Worm (Caenorhabditis elegans) whole organism, L2 larva: Measurements from ENCODE around the gene C49H3.6.
A peak's percentile ranks its signal among the peaks of the same experiment; 100 is the strongest.

Experiments used
- C34F6.9 ChIP-seq: fragments of 150-350 bp; optimal IDR thresholded peaks from 2 replicates; lab custom pipeline; 2014; ENCODE audit warnings: missing biosample characterization, missing genetic modification characterization
- F13H6.1 ChIP-seq: sonication (generic microtip); optimal IDR thresholded peaks from 2 replicates; lab custom pipeline; 2016; ENCODE audit warnings: missing genetic modification characterization, missing compliant biosample characterization
- R02D3.7 ChIP-seq: fragments of 150-350 bp; optimal IDR thresholded peaks from 2 replicates; lab custom pipeline; 2014; ENCODE audit warnings: missing biosample characterization, missing genetic modification characterization
- Y55F3AM.14 ChIP-seq: fragments of 200-800 bp; sonication (Bioruptor generic); optimal IDR thresholded peaks from 2 replicates; lab custom pipeline; 2018; ENCODE audit warnings: mild to moderate bottlenecking, missing genetic modification characterization, missing compliant biosample characterization
- ZK546.5 ChIP-seq: sonication (generic microtip); optimal IDR thresholded peaks from 2 replicates; lab custom pipeline; 2017; ENCODE audit warnings: missing biosample characterization, missing genetic modification characterization
- alr-1 ChIP-seq: fragments of 150-350 bp; optimal IDR thresholded peaks from 2 replicates; lab custom pipeline; 2014; ENCODE audit warnings: missing biosample characterization, missing genetic modification characterization
- aly-2 ChIP-seq: fragments of 150-350 bp; optimal IDR thresholded peaks from 2 replicates; lab custom pipeline; 2014; ENCODE audit warnings: missing biosample characterization, missing genetic modification characterization
- ama-1 ChIP-seq: fragments of 150-350 bp; optimal IDR thresholded peaks from 2 replicates; lab custom pipeline; 2018; ENCODE audit warnings: inconsistent platforms
- ceh-16 ChIP-seq: fragments of 150-350 bp; optimal IDR thresholded peaks from 2 replicates; lab custom pipeline; 2014; ENCODE audit warnings: missing biosample characterization, missing genetic modification characterization
- crh-2 ChIP-seq: sonication (generic microtip); optimal IDR thresholded peaks from 2 replicates; lab custom pipeline; 2017; ENCODE audit warnings: missing biosample characterization, missing genetic modification characterization
- egl-27 ChIP-seq: sonication (generic microtip); optimal IDR thresholded peaks from 3 replicates; lab custom pipeline; 2017; ENCODE audit warnings: missing biosample characterization, missing genetic modification reagents, missing genetic modification characterization
- lin-13 ChIP-seq: fragments of 150-350 bp; optimal IDR thresholded peaks from 2 replicates; lab custom pipeline; 2014; ENCODE audit warnings: missing biosample characterization, missing genetic modification reagents, missing genetic modification characterization
- lin-39 ChIP-seq: fragments of 150-350 bp; optimal IDR thresholded peaks from 2 replicates; lab custom pipeline; 2014; ENCODE audit warnings: missing biosample characterization, missing genetic modification reagents, missing genetic modification characterization
- lsy-2 ChIP-seq, 2 experiments: fragments of 150-350 bp in 1 of 2; sonication (generic microtip) in 1 of 2; optimal IDR thresholded peaks; 2 replicates each; lab custom pipeline; 2014 to 2017; ENCODE audit warnings: missing biosample characterization in 2 of 2, missing genetic modification characterization in 2 of 2
- mab-5 ChIP-seq: fragments of 150-350 bp; optimal IDR thresholded peaks from 2 replicates; lab custom pipeline; 2014; ENCODE audit warnings: missing biosample characterization, missing genetic modification characterization
- mdl-1 ChIP-seq, 2 experiments: fragments of 150-350 bp in 1 of 2; sonication (generic microtip) in 1 of 2; optimal IDR thresholded peaks; 2 replicates each; lab custom pipeline; 2017; ENCODE audit warnings: missing biosample characterization in 2 of 2, missing genetic modification characterization in 2 of 2
- nhr-129 ChIP-seq: fragments of 150-350 bp; optimal IDR thresholded peaks from 2 replicates; lab custom pipeline; 2014; ENCODE audit warnings: missing biosample characterization, missing genetic modification characterization
- nhr-21 ChIP-seq: fragments of 150-350 bp; optimal IDR thresholded peaks from 2 replicates; lab custom pipeline; 2014; ENCODE audit warnings: missing biosample characterization, missing genetic modification characterization
- nhr-23 ChIP-seq: fragments of 150-350 bp; optimal IDR thresholded peaks from 2 replicates; lab custom pipeline; 2014; ENCODE audit warnings: missing biosample characterization, missing genetic modification reagents, missing genetic modification characterization
- nhr-237 ChIP-seq: fragments of 150-350 bp; optimal IDR thresholded peaks from 2 replicates; lab custom pipeline; 2014; ENCODE audit warnings: missing biosample characterization, missing genetic modification characterization
- nhr-25 ChIP-seq: fragments of 150-350 bp; sonication (generic microtip); optimal IDR thresholded peaks from 3 replicates; lab custom pipeline; 2014; ENCODE audit warnings: missing biosample characterization, missing genetic modification characterization
- nhr-6 ChIP-seq: fragments of 150-350 bp; optimal IDR thresholded peaks from 2 replicates; lab custom pipeline; 2014; ENCODE audit warnings: missing biosample characterization, missing genetic modification characterization
- peb-1 ChIP-seq: fragments of 150-350 bp; optimal IDR thresholded peaks from 2 replicates; lab custom pipeline; 2014; ENCODE audit warnings: missing biosample characterization, missing genetic modification characterization
- sem-4 ChIP-seq: fragments of 150-350 bp; optimal IDR thresholded peaks from 2 replicates; lab custom pipeline; 2014; ENCODE audit warnings: missing biosample characterization, missing genetic modification reagents, missing genetic modification characterization
- skn-1 ChIP-seq: sonication (generic microtip); optimal IDR thresholded peaks from 2 replicates; lab custom pipeline; 2017; ENCODE audit warnings: missing biosample characterization, missing genetic modification characterization
- sma-3 ChIP-seq: sonication (generic microtip); optimal IDR thresholded peaks from 2 replicates; lab custom pipeline; 2016; ENCODE audit warnings: missing genetic modification reagents, missing genetic modification characterization, missing compliant biosample characterization
- sma-9 ChIP-seq, 2 experiments: fragments of 150-350 bp in 1 of 2; sonication (generic microtip) in 1 of 2; optimal IDR thresholded peaks; 2 replicates each; lab custom pipeline; 2014 to 2016; ENCODE audit warnings: missing genetic modification characterization in 2 of 2, mild to moderate bottlenecking in 1 of 2, missing biosample characterization in 1 of 2, missing compliant biosample characterization in 1 of 2, missing genetic modification reagents in 1 of 2, moderate library complexity in 1 of 2
- snpc-4 ChIP-seq: fragments of 150-350 bp; optimal IDR thresholded peaks from 2 replicates; lab custom pipeline; 2014; ENCODE audit warnings: missing biosample characterization, missing genetic modification characterization
- unc-39 ChIP-seq: fragments of 150-350 bp; optimal IDR thresholded peaks from 2 replicates; lab custom pipeline; 2014; ENCODE audit warnings: missing biosample characterization, missing genetic modification characterization
- unc-55 ChIP-seq: fragments of 150-350 bp; sonication (generic microtip); optimal IDR thresholded peaks from 3 replicates; lab custom pipeline; 2014; ENCODE audit warnings: missing biosample characterization, missing genetic modification reagents, missing genetic modification characterization
- ztf-11 ChIP-seq: sonication (generic microtip); optimal IDR thresholded peaks from 2 replicates; lab custom pipeline; 2017; ENCODE audit warnings: missing biosample characterization, missing genetic modification characterization
- ztf-4 ChIP-seq: fragments of 150-350 bp; optimal IDR thresholded peaks from 2 replicates; lab custom pipeline; 2014; ENCODE audit warnings: missing biosample characterization, missing genetic modification characterization

The C49H3.6 gene

DNA sequence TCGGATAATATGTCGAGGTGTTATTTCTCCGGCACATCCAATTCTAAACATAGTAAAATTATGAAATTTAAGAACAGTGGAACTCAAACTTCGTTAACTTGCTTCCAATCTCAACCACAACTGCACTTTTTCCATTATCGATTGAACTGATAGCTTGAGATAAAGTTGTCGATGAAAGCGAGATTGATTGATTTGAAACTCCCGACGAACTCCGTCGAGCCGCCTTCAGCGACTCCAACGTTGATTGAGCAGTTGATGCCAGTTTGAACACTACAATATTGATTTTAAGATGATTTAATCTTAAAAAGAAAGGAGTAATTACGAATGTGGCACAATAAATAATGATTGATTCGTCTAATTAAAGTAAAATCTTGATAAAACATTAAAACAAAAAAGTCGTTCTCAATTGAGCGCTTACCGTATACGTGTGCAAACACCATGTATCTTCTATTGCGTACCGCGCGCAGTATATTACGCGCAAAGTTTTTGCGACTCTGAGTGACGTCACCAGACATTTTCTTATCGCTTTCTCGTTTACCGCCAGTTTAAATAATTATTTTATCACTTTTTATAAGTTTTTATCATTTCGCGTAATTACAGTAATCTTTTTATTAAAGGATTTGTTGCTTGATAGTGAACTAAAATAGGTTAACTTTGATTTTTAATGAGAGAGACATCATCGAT is 1.2 kb upstream of the C49H3.6 start, which contains the start of gene arp-11 (continued):
- TF ChIP-seq nhr-6 (tag; lab: Kevin White, UChicago) (peak; percentile 22), peb-1 (tag; lab: Kevin White, UChicago) (no peak), sma-3 (GFP tag; lab: Kevin White, UChicago) (peak; percentile 77), nhr-25 (peak; percentile 41), lin-13 (peak; percentile 57), unc-55 (peak; percentile 92), mab-5 (tag; lab: Kevin White, UChicago) (no peak)

DNA sequence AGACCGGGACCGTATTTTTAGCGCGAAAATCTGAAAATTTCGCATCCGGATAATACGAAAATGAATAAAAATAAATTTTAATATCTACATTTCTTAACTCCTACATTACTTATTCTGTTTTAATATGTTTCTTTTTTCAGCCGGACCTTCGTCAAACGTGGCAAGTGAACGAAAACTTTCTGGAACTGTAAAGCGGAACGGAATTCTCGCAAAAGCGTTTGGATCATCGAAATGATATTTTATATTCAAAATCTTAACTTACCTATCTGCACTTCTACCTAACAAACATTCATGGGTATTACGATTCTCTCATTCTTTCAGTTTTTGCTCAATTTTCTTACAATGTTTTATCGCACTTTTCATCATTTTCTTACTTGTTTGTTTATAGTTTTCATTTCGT is 3.1 kb downstream of the C49H3.6 start:
- TF ChIP-seq mab-5 (tag; lab: Kevin White, UChicago) (no peak), R02D3.7 (no peak), skn-1 (tag; lab: Kevin White, UChicago) (no peak), mdl-1 (tag; optimal IDR thresholded peaks at IDR 0.05; lab: Kevin White, UChicago) (no peak), F13H6.1 (no peak), nhr-237 (tag; lab: Kevin White, UChicago) (no peak), alr-1 (tag; lab: Kevin White, UChicago) (no peak), nhr-129 (no peak), unc-39 (tag; lab: Kevin White, UChicago) (no peak), ceh-16 (tag; lab: Kevin White, UChicago) (no peak)

DNA sequence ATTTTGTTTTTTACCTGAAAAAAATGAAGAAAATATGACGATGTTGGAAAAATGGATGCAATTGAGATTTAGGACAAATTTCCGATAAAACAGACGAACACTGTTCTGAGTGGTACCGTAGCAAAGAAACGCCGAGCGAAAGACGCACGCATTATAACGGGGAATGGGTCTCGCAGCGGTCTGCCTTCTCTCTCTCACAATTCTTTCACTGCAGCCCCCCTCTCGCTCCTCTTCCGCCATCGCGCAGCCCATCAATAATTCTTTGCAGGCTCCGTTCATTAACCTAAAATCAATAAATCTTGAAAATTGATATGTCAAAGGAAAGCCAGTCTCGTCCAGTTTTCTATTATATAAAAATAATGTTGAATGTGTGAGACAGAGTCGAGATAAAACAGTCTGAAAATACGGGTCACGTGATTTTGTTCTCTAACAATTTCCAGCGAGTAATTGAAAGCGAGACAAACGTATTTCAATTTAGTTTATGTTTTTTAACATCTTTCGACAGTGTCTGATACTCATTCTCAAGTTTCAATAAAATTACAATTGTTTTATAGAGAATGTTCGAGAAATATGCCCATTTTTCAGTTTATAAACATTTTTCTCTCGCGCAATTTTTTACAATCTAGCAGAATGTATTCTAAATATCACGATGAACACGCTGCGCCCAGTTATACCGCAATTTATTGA is 6.1 kb downstream of the C49H3.6 start:
- TF ChIP-seq unc-55 = peak; percentile 31
- peak; percentile 34 for TF ChIP-seq ama-1 (lab: Kevin White, UChicago)
- no peak for TF ChIP-seq ZK546.5 (tag; lab: Kevin White, UChicago)
- TF ChIP-seq lsy-2 (tag; optimal IDR thresholded peaks at IDR 0.05; lab: Kevin White, UChicago) = peak in 1 of 2 experiments; percentile 57
- no peak for TF ChIP-seq egl-27 (tag; lab: Kevin White, UChicago)
- TF ChIP-seq C34F6.9 (tag; lab: Kevin White, UChicago) = peak; percentile 42

DNA sequence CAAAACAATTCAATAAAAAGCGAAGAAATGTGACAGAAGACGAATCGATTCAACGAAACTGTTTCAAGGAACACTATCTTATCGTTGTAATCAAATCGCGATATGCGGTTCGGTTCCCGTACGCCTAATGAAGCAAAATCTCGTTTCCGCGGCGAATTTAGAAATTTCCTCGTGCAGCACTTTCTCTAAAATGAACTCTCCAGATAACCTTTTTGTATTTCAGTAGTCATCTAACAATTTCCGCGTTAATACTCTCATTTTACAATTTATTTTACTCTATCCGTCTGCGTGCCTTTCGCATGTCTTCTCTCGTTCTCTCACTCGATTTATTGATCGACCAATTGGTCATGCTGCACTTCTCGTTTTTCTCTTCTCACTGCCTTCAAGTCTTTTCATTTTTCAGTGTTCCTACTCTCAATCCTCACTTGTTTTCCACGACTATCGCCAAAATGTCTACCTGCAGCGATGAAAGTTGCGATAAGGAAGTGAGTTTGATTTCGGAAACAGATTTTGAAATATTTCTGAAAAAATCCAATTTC is 6.7 kb downstream of the C49H3.6 start, which contains the start of the genes npp-27 and ntl-4:
Gene npp-27 (minus strand): TSS at position 51 of the 539 bp plus-strand sequence.
Gene ntl-4 (plus strand): TSS at position 379 of the 539 bp plus-strand sequence.
- TF ChIP-seq sem-4 = no peak
- peak in 1 of 2 experiments; percentile 38 for TF ChIP-seq lsy-2 (tag; optimal IDR thresholded peaks at IDR 0.05; lab: Kevin White, UChicago)
- TF ChIP-seq nhr-21 = no peak
- TF ChIP-seq nhr-23 (tag; lab: Kevin White, UChicago) = no peak
- TF ChIP-seq snpc-4 = no peak
- peak; percentile 41 for TF ChIP-seq unc-55
- TF ChIP-seq lin-13 = peak; percentile 22
- TF ChIP-seq mdl-1 (tag; optimal IDR thresholded peaks at IDR 0.05; lab: Kevin White, UChicago) = no peak
- no peak for TF ChIP-seq sma-3 (GFP tag; lab: Kevin White, UChicago)
- TF ChIP-seq F13H6.1 = peak; percentile 13
- TF ChIP-seq egl-27 (tag; lab: Kevin White, UChicago) = no peak
- TF ChIP-seq ztf-4 (tag; lab: Kevin White, UChicago) = peak; percentile 16
- TF ChIP-seq nhr-25 = peak; percentile 3
- no peak for TF ChIP-seq aly-2 (tag; lab: Kevin White, UChicago)
- TF ChIP-seq Y55F3AM.14 (GFP tag; lab: Kevin White, UChicago) = no peak
- no peak for TF ChIP-seq lin-39 (tag; lab: Kevin White, UChicago)
- TF ChIP-seq nhr-129 = peak; percentile 30
- TF ChIP-seq crh-2 = peak; percentile 50
- peak; percentile 26 for TF ChIP-seq sma-9 (GFP tag; optimal IDR thresholded peaks at IDR 0.05; lab: Kevin White, UChicago)
- no peak for TF ChIP-seq sma-9 (tag; optimal IDR thresholded peaks at IDR 0.05; lab: Kevin White, UChicago)
- TF ChIP-seq C34F6.9 (tag; lab: Kevin White, UChicago) = peak; percentile 72
- TF ChIP-seq alr-1 (tag; lab: Kevin White, UChicago) = no peak
- TF ChIP-seq ama-1 (lab: Kevin White, UChicago) = peak; percentile 29
- TF ChIP-seq skn-1 (tag; lab: Kevin White, UChicago) = no peak
- TF ChIP-seq ztf-11 = no peak
